Worm (Caenorhabditis elegans) whole organism, L2 larva: ENCODE data around the gene T08B1.1.
A peak's percentile ranks its signal among the peaks of the same experiment; 100 is the strongest.

Experiments used
- F13H6.1 ChIP-seq: sonication (generic microtip); optimal IDR thresholded peaks from 2 replicates; lab custom pipeline; 2016; ENCODE audit warnings: missing genetic modification characterization, missing compliant biosample characterization
- alr-1 ChIP-seq: fragments of 150-350 bp; optimal IDR thresholded peaks from 2 replicates; lab custom pipeline; 2014; ENCODE audit warnings: missing biosample characterization, missing genetic modification characterization
- blmp-1 ChIP-seq: sonication (generic microtip); optimal IDR thresholded peaks from 2 replicates; lab custom pipeline; 2017; ENCODE audit warnings: missing genetic modification characterization, mild to moderate bottlenecking, missing compliant biosample characterization, antibody characterized with exemption, moderate library complexity; ENCODE audit not compliant: insufficient read depth
- ceh-16 ChIP-seq: fragments of 150-350 bp; optimal IDR thresholded peaks from 2 replicates; lab custom pipeline; 2014; ENCODE audit warnings: missing biosample characterization, missing genetic modification characterization
- ceh-82 ChIP-seq: fragments of 150-350 bp; optimal IDR thresholded peaks from 2 replicates; lab custom pipeline; 2014; ENCODE audit warnings: missing biosample characterization, missing genetic modification characterization
- crh-2 ChIP-seq: sonication (generic microtip); optimal IDR thresholded peaks from 2 replicates; lab custom pipeline; 2017; ENCODE audit warnings: missing biosample characterization, missing genetic modification characterization
- dmd-4 ChIP-seq: sonication (generic microtip); optimal IDR thresholded peaks from 2 replicates; lab custom pipeline; 2017; ENCODE audit warnings: missing biosample characterization, missing genetic modification characterization
- egl-27 ChIP-seq: sonication (generic microtip); optimal IDR thresholded peaks from 3 replicates; lab custom pipeline; 2017; ENCODE audit warnings: missing biosample characterization, missing genetic modification reagents, missing genetic modification characterization
- elt-1 ChIP-seq: fragments of 150-350 bp; optimal IDR thresholded peaks from 2 replicates; lab custom pipeline; 2014; ENCODE audit warnings: missing biosample characterization, missing genetic modification characterization
- fos-1 ChIP-seq: fragments of 150-350 bp; optimal IDR thresholded peaks from 2 replicates; lab custom pipeline; 2014; ENCODE audit warnings: missing biosample characterization, missing genetic modification characterization
- gmeb-1 ChIP-seq: fragments of 150-350 bp; optimal IDR thresholded peaks from 2 replicates; lab custom pipeline; 2014; ENCODE audit warnings: missing biosample characterization, missing genetic modification characterization
- lin-11 ChIP-seq: fragments of 150-350 bp; sonication (generic microtip); optimal IDR thresholded peaks from 2 replicates; lab custom pipeline; 2014; ENCODE audit warnings: missing biosample characterization, missing genetic modification characterization, inconsistent platforms, mixed read lengths
- mbf-1 ChIP-seq: sonication (generic microtip); optimal IDR thresholded peaks from 2 replicates; lab custom pipeline; 2017; ENCODE audit warnings: missing biosample characterization, missing genetic modification characterization
- mdl-1 ChIP-seq, 2 experiments: fragments of 150-350 bp in 1 of 2; sonication (generic microtip) in 1 of 2; optimal IDR thresholded peaks; 2 replicates each; lab custom pipeline; 2017; ENCODE audit warnings: missing biosample characterization in 2 of 2, missing genetic modification characterization in 2 of 2
- nhr-11 ChIP-seq: fragments of 150-350 bp; optimal IDR thresholded peaks from 2 replicates; lab custom pipeline; 2014; ENCODE audit warnings: missing biosample characterization, missing genetic modification characterization
- nhr-12 ChIP-seq: fragments of 150-350 bp; optimal IDR thresholded peaks from 2 replicates; lab custom pipeline; 2014; ENCODE audit warnings: missing biosample characterization, missing genetic modification characterization
- nhr-129 ChIP-seq: fragments of 150-350 bp; optimal IDR thresholded peaks from 2 replicates; lab custom pipeline; 2014; ENCODE audit warnings: missing biosample characterization, missing genetic modification characterization
- nhr-21 ChIP-seq: fragments of 150-350 bp; optimal IDR thresholded peaks from 2 replicates; lab custom pipeline; 2014; ENCODE audit warnings: missing biosample characterization, missing genetic modification characterization
- nhr-23 ChIP-seq: fragments of 150-350 bp; optimal IDR thresholded peaks from 2 replicates; lab custom pipeline; 2014; ENCODE audit warnings: missing biosample characterization, missing genetic modification reagents, missing genetic modification characterization
- nhr-237 ChIP-seq: fragments of 150-350 bp; optimal IDR thresholded peaks from 2 replicates; lab custom pipeline; 2014; ENCODE audit warnings: missing biosample characterization, missing genetic modification characterization
- nhr-6 ChIP-seq: fragments of 150-350 bp; optimal IDR thresholded peaks from 2 replicates; lab custom pipeline; 2014; ENCODE audit warnings: missing biosample characterization, missing genetic modification characterization
- peb-1 ChIP-seq: fragments of 150-350 bp; optimal IDR thresholded peaks from 2 replicates; lab custom pipeline; 2014; ENCODE audit warnings: missing biosample characterization, missing genetic modification characterization
- skn-1 ChIP-seq: sonication (generic microtip); optimal IDR thresholded peaks from 2 replicates; lab custom pipeline; 2017; ENCODE audit warnings: missing biosample characterization, missing genetic modification characterization
- sma-3 ChIP-seq: sonication (generic microtip); optimal IDR thresholded peaks from 2 replicates; lab custom pipeline; 2016; ENCODE audit warnings: missing genetic modification reagents, missing genetic modification characterization, missing compliant biosample characterization
- sma-9 ChIP-seq, 2 experiments: fragments of 150-350 bp in 1 of 2; sonication (generic microtip) in 1 of 2; optimal IDR thresholded peaks; 2 replicates each; lab custom pipeline; 2014 to 2016; ENCODE audit warnings: missing genetic modification characterization in 2 of 2, mild to moderate bottlenecking in 1 of 2, missing biosample characterization in 1 of 2, missing compliant biosample characterization in 1 of 2, missing genetic modification reagents in 1 of 2, moderate library complexity in 1 of 2
- snpc-4 ChIP-seq: fragments of 150-350 bp; optimal IDR thresholded peaks from 2 replicates; lab custom pipeline; 2014; ENCODE audit warnings: missing biosample characterization, missing genetic modification characterization
- unc-39 ChIP-seq: fragments of 150-350 bp; optimal IDR thresholded peaks from 2 replicates; lab custom pipeline; 2014; ENCODE audit warnings: missing biosample characterization, missing genetic modification characterization
- unc-62 ChIP-seq: fragments of 150-350 bp; optimal IDR thresholded peaks from 2 replicates; lab custom pipeline; 2014; ENCODE audit warnings: missing biosample characterization, missing genetic modification reagents, missing genetic modification characterization
- ztf-11 ChIP-seq: sonication (generic microtip); optimal IDR thresholded peaks from 2 replicates; lab custom pipeline; 2017; ENCODE audit warnings: missing biosample characterization, missing genetic modification characterization
- ztf-4 ChIP-seq: fragments of 150-350 bp; optimal IDR thresholded peaks from 2 replicates; lab custom pipeline; 2014; ENCODE audit warnings: missing biosample characterization, missing genetic modification characterization

Gene T08B1.1

ce11 chrV:2004229-2004628, 17.4 kb upstream of the T08B1.1 start, which contains the start of gene clec-206:
TSS of gene clec-206 (minus strand) at chrV:2004329.
- TF ChIP-seq gmeb-1 (tag; lab: Kevin White, UChicago) (no peak), dmd-4 (no peak), mdl-1 (tag; optimal IDR thresholded peaks at IDR 0.05; lab: Kevin White, UChicago) (no peak), blmp-1 (tag; lab: Kevin White, UChicago) (no peak), peb-1 (tag; lab: Kevin White, UChicago) (no peak), ceh-16 (tag; lab: Kevin White, UChicago) (no peak), nhr-237 (tag; lab: Kevin White, UChicago) (no peak), nhr-12 (tag; lab: Kevin White, UChicago) (no peak), ztf-4 (tag; lab: Kevin White, UChicago) (no peak), mbf-1 (tag; lab: Kevin White, UChicago) (no peak), lin-11 (tag; lab: Kevin White, UChicago) (no peak), nhr-23 (no peak), F13H6.1 (tag; lab: Kevin White, UChicago) (no peak), unc-62 (GFP tag; lab: Kevin White, UChicago) (no peak)
- TF ChIP-seq, all 48 proteins: peak for 0

DNA sequence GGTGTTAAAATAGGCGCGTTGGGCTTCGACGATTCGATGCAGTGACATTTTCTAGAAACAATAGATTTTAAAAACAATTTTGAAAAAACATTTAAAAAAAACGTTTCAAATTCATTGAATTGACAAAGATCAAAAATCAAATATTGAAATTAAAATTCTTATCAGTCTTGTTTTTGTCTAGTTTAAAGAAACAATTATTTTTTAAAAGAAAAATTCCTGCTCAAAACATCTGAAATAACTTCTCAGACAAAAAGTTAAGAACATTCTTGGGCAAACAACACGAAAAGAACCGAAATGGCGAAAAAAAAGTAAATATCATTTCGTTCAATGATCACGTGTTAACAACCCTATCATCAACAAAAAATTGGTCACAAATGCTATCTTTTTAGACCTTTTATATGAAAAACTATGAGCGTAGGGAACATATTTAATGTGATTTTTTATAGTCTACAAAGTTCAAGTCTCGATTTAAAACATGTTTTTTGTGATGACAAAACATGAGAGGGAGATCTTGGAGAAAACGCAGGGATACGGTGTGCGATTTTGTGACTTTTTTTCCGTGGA, 12.8 kb upstream of the T08B1.1 start, which contains the start of gene alh-5:
Gene alh-5, minus strand, starts transcription at position 51 of the 564 bp plus-strand sequence.
- TF ChIP-seq F13H6.1 (tag; lab: Kevin White, UChicago) (no peak), sma-9 (GFP tag; optimal IDR thresholded peaks at IDR 0.05; lab: Kevin White, UChicago) (peak; percentile 34), sma-9 (tag; optimal IDR thresholded peaks at IDR 0.05; lab: Kevin White, UChicago) (no peak), crh-2 (peak; percentile 2)
- TF ChIP-seq, all 48 proteins: peak for 2

DNA sequence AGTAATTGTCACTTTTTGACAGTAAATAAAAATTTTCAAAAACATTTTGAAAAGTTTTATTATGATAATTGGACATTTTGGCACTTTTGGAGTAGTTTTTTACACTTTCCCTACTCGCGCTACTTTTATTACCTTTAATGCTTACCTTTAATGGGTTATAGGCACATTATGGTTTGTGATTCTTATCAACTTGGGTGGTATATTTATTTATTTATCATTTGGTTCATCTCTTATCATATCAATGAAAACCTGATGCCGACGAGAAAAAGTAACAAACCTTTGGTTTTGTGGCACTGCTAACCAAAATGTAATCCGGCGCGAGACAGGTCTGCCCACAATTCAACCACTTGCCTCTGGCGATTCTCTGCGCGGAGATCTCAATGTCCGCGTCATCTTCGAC, 11.5 kb upstream of the T08B1.1 start:
- no peak for TF ChIP-seq nhr-129 (tag; lab: Kevin White, UChicago)
- no peak for TF ChIP-seq egl-27
- no peak for TF ChIP-seq unc-39
- no peak for TF ChIP-seq lin-11 (tag; lab: Kevin White, UChicago)
- TF ChIP-seq nhr-6 (tag; lab: Kevin White, UChicago) = no peak
- no peak for TF ChIP-seq ztf-11 (tag; lab: Kevin White, UChicago)
- no peak for TF ChIP-seq alr-1 (tag; lab: Kevin White, UChicago)
- peak; percentile 6 for TF ChIP-seq sma-9 (GFP tag; optimal IDR thresholded peaks at IDR 0.05; lab: Kevin White, UChicago)
- TF ChIP-seq sma-9 (tag; optimal IDR thresholded peaks at IDR 0.05; lab: Kevin White, UChicago) = no peak

DNA sequence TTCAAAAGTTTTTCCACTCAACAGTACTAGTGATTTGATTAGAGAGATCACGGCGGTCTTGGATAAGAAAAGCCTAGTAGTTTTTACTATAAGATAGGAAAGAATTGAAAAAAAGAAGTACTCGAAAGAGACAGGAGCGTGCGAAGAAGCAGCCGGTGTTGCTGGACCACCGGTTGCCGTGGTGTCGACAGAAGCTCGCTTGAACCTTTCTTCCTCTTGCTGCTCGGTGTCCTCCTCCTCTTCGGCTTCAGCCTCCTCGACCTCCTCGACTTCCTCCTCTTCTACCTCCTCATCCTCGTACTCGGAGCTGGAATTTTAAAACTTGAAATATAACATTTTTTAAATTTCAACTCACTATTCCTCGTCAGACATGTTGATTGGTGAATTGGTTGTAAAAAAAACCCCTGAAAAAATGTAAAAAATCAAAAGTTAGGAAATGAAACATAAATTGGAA, 5.7 kb upstream of the T08B1.1 start, which contains the start of gene tnt-4:
Gene tnt-4, minus strand, starts transcription at position 404 of the 454 bp plus-strand sequence.
- TF ChIP-seq egl-27 = no peak
- no peak for TF ChIP-seq nhr-237 (tag; lab: Kevin White, UChicago)

DNA sequence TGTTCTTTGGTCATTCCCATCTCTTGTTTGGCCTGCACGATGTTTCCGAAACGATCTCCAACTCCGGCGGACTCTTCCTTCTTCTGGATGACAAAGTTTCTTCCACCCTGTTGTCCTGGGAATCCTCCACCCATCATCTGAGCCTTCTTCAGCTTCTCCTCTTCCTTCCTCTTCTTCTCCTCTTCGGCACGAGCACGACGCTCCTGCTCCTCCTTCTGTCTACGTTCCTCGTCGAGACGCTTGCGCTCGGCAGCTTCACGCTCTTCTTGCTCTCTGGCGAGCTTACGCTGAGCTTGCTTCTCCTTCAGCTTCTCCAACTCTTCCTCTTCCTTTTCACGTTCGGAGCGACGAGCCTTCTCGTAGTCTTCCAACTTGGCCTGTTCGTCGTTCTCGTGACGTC, 4.5 kb upstream of the T08B1.1 start:
- TF ChIP-seq peb-1 (tag; lab: Kevin White, UChicago) (no peak), nhr-11 (tag; lab: Kevin White, UChicago) (no peak), nhr-129 (tag; lab: Kevin White, UChicago) (no peak), elt-1 (no peak), lin-11 (tag; lab: Kevin White, UChicago) (no peak), ceh-82 (no peak), nhr-12 (tag; lab: Kevin White, UChicago) (no peak), snpc-4 (no peak), mbf-1 (tag; lab: Kevin White, UChicago) (no peak), sma-9 (GFP tag; optimal IDR thresholded peaks at IDR 0.05; lab: Kevin White, UChicago) (no peak), sma-9 (tag; optimal IDR thresholded peaks at IDR 0.05; lab: Kevin White, UChicago) (no peak), ztf-4 (tag; lab: Kevin White, UChicago) (no peak), nhr-21 (no peak), dmd-4 (no peak)

- TF ChIP-seq crh-2 (peak; percentile 49), skn-1 (tag; lab: Kevin White, UChicago) (peak; percentile 6), sma-3 (GFP tag; lab: Kevin White, UChicago) (no peak), fos-1 (tag; lab: Kevin White, UChicago) (peak; percentile 58)
- TF ChIP-seq, all 48 proteins: peak for 3
These were observed 2.4 kb upstream of the T08B1.1 start for ce11 chrV:1989220-1989619.
